Worm (Caenorhabditis elegans): ENCODE results near the gene C40A11.8.
"Not testable (repeated sequence)": the region's sequence is repeated elsewhere in the genome, so short reads cannot be mapped to it uniquely, and the experiment has no call there.

Gene C40A11.8

DNA sequence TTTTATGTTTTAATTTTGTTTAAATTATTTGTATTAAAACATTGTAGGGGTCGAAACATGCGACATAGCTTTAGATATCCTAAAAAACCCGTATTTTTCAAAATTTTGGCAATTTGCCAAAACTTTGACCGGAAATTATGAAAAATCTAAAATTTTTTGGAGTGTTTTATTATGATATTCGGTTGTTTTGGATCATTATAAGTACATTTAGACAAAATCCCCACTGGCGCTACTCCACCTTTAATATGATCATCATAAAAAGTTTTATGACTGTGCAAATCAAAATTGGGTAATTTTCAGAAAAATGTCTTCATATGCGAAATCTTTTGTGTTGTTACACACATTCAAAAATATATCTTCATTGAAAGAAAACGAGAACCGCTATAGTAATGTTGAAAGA, 3.0 kb upstream of the C40A11.8 start, which contains the start of gene math-18:
Gene math-18 (plus strand): TSS at position 301 of the 400 bp plus-strand sequence.
- not testable (repeated sequence) for TF ChIP-seq lin-15B, irx-1, mef-2 (tag; optimal IDR thresholded peaks at IDR 0.05)

DNA sequence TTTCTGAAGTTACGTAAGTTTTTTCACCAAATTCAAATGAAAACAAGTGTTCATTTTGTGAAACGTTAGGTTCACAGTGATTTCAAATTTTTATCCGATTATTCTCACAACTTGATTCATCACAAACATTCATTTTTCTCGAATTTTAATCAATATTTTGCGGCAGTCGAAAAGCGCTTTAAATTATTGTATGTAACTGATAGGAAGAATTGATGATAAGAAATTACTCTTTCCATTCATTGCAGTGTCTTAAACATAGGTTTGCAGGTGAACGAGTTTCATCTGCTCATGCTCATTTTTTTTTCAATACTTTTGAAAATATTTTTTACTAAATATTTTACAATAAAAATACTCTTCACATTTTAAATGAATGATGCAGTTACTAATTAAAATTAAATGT, 1.7 kb upstream of the C40A11.8 start:
- TF ChIP-seq egl-27 (tag; optimal IDR thresholded peaks at IDR 0.05) (no peak), elt-2 (tag; optimal IDR thresholded peaks at IDR 0.05) (peak; percentile 38), efl-1 (optimal IDR thresholded peaks at IDR 0.05) (no peak), efl-1 (GFP tag; optimal IDR thresholded peaks at IDR 0.05 in 1 of 2) (peak in 1 of 2 experiments; percentile 70), ceh-88 (GFP tag; IDR thresholded peaks at IDR 0.05) (no peak), pqm-1 (tag; optimal IDR thresholded peaks at IDR 0.05) (no peak)

DNA sequence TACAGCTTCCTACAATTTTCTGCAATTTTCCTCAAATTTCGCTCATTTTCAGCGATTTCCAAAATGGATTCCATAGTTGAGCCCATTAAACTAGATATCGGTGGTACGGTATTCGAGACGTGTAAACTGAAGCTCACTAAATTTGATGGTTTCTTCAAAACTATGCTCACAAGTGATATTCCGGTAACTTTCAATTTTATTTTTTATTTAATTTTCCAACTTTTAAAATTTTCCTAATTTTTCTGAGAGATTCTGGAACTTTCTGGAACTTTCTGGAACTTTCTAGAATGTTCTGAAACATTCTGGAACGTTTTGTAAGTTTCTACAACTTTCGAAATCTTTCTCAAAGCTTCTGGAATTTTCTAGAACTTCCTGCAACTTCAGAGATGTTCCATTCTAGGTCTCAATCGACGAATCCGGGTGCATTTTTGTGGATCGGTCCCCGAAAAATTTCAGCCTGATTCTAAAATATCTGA, 3.8 kb downstream of the C40A11.8 start, which contains the start of gene C40A11.2:
Gene C40A11.2 (plus strand): TSS at position 51 of the 476 bp plus-strand sequence.
- TF ChIP-seq unc-130 (tag; optimal IDR thresholded peaks at IDR 0.05): no peak
- TF ChIP-seq efl-1 (optimal IDR thresholded peaks at IDR 0.05): no peak
- peak in 1 of 2 experiments; percentile 5 for TF ChIP-seq efl-1 (GFP tag; optimal IDR thresholded peaks at IDR 0.05 in 1 of 2)

DNA sequence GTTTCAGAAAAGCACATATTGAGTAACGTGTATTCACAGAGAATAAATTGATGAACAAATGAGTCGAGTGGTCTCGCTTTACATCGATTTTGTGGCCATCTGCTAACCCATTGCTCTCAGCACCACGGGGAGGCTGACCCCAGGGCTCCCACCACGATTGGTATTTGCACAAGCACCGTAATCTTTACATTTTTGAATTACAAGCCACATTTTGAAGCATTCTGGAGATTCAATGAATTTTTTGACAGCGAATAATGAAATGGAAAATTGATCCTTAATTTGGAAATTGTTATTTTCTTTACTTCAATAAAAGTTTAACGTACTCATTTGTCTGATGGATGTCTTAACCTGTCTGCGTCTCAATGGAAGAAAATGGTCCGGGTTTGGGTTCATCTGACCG, 5.2 kb downstream of the C40A11.8 start, which contains the start of gene C40A11.6:
Gene C40A11.6 (minus strand): TSS at position 101 of the 400 bp plus-strand sequence.
- TF ChIP-seq tlp-1 (tag; optimal IDR thresholded peaks at IDR 0.05) (no peak), swsn-7 (tag; optimal IDR thresholded peaks at IDR 0.05) (no peak), nhr-11 (tag; optimal IDR thresholded peaks at IDR 0.05) (no peak), ceh-90 (tag; optimal IDR thresholded peaks at IDR 0.05) (no peak), fos-1 (tag; optimal IDR thresholded peaks at IDR 0.05) (no peak), C34B4.2 (tag; optimal IDR thresholded peaks at IDR 0.05) (no peak)

DNA sequence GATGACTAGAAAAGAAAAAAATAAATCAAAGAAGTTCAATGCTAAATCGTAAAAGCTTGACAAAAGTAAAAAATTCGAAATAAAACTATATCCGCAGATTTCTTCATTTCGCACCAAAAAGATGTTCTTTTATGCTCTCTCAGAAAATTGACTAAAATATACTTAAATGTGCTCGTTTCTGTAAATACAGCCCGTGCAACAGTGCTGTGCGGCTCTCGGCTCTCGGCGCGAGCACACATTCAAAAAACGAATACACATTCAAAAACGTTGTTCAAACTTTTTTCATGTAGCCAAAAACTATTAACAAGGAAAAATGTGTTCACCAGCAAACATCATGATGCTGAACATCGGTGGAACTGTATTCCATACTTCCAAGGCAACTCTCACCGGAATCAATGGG, 9.9 kb downstream of the C40A11.8 start, which contains the start of gene C40A11.3:
Gene C40A11.3 (plus strand): TSS at position 301 of the 400 bp plus-strand sequence.
- no peak for TF ChIP-seq nhr-85 (tag)
- TF ChIP-seq rnt-1 (tag; optimal IDR thresholded peaks at IDR 0.05): no peak
- TF ChIP-seq nhr-76 (tag; optimal IDR thresholded peaks at IDR 0.05): no peak
- no peak for TF ChIP-seq ceh-90 (tag; optimal IDR thresholded peaks at IDR 0.05)
- no peak for TF ChIP-seq snpc-4 (tag; optimal IDR thresholded peaks at IDR 0.05)
- no peak for TF ChIP-seq hlh-4 (tag; optimal IDR thresholded peaks at IDR 0.05)
- TF ChIP-seq nhr-28 (tag; optimal IDR thresholded peaks at IDR 0.05): no peak
- TF ChIP-seq ets-5 (GFP tag; IDR thresholded peaks at IDR 0.05): no peak
- no peak for TF ChIP-seq unc-98 (GFP tag; IDR thresholded peaks at IDR 0.05)
- no peak for TF ChIP-seq elt-3 (tag; optimal IDR thresholded peaks at IDR 0.05)
- TF ChIP-seq lin-14 (GFP tag; optimal IDR thresholded peaks at IDR 0.05): no peak
- no peak for TF ChIP-seq sox-4 (tag; optimal IDR thresholded peaks at IDR 0.05)
- TF ChIP-seq C34B4.2 (tag; optimal IDR thresholded peaks at IDR 0.05): no peak

DNA sequence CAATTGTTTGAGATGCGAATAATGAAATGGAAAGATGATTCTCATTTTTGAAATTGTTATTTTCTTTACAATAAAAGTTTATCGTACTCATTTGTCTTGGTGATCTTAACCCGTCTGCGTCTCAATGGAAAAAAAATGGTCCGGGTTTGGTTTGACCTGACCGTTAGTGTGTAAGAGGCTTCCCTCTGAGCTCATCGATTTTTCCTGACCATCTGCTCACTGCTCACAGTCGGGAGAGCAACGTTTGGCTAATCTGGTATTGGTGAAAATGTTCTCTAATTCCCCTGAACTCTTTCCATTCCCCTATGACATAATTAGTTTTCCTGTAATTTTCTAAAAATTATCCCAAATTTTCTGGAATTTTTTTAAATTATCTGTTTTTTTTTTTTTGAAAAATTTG, 11.8 kb downstream of the C40A11.8 start:
- no peak for TF ChIP-seq lin-15B (tag; optimal IDR thresholded peaks at IDR 0.05)
- no peak for TF ChIP-seq snpc-4 (tag; optimal IDR thresholded peaks at IDR 0.05)
- no peak for TF ChIP-seq hlh-17 (GFP tag; optimal IDR thresholded peaks at IDR 0.05; ENCODE audit: borderline replicate concordance)

DNA sequence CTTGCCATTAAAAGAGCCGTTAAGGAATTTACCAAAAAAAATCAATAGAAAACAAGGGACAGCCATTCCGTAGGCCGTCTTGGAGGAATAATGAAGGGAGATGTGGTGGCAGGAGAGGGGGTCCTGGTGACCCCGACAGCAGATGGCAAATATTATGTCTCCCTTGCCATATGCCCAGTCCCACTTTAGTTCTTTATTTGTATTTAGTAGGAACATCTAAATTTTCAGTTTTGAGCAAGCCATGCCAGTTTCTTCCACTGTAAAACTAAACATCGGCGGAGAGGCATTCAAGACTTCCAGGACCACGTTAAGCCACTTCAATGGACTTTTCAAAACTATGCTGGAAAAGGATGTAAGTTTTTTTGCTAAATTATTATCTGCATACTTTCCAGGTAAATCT, 13.5 kb downstream of the C40A11.8 start, which contains the start of gene C40A11.4:
Gene C40A11.4 (plus strand): TSS at position 188 of the 400 bp plus-strand sequence.
- TF ChIP-seq rnt-1 (tag; optimal IDR thresholded peaks at IDR 0.05) (no peak), nhr-90 (tag; optimal IDR thresholded peaks at IDR 0.05; ENCODE audit: poor library complexity) (no peak), nhr-28 (tag; optimal IDR thresholded peaks at IDR 0.05) (no peak), snu-23 (GFP tag; optimal IDR thresholded peaks at IDR 0.05) (no peak), efl-1 (optimal IDR thresholded peaks at IDR 0.05) (no peak), efl-1 (GFP tag; optimal IDR thresholded peaks at IDR 0.05 in 1 of 2) (peak in 1 of 2 experiments; percentile 79), sup-37 (GFP tag; optimal IDR thresholded peaks at IDR 0.05) (no peak), ceh-63 (GFP tag; optimal IDR thresholded peaks at IDR 0.05) (no peak)
